Worm (Caenorhabditis elegans): Measurements from ENCODE around the gene T11F9.10.

- TF ChIP-seq hsf-1 (GFP tag; IDR thresholded peaks at IDR 0.05) (no peak), ama-1 (optimal IDR thresholded peaks at IDR 0.05) (no peak), ama-1 (GFP tag; optimal IDR thresholded peaks at IDR 0.05) (no peak), Y53F4B.3 (GFP tag; IDR thresholded peaks at IDR 0.05) (no peak), ztf-26 (tag; optimal IDR thresholded peaks at IDR 0.05) (no peak), let-526 (GFP tag; IDR thresholded peaks at IDR 0.05) (no peak), pha-4 (tag; optimal IDR thresholded peaks at IDR 0.05) (no peak), nfya-1 (tag; optimal IDR thresholded peaks at IDR 0.05; ENCODE audit: borderline replicate concordance, insufficient read depth) (no peak)
Measured at ce11 chrV:11485558-11485957, 1.2 kb upstream of the T11F9.10 start, which contains the start of gene srh-1.

Measured in whole organism, young adult.